Worm (Caenorhabditis elegans) whole organism, L3 larva: ENCODE results near the gene ubc-15.

Experiments used
- aly-2 ChIP-seq: fragments of 150-350 bp; optimal IDR thresholded peaks from 2 replicates; lab custom pipeline; 2014; ENCODE audit warnings: missing biosample characterization, missing genetic modification characterization
- ceh-16 ChIP-seq: sonication (generic microtip); optimal IDR thresholded peaks from 2 replicates; lab custom pipeline; 2017; ENCODE audit warnings: missing biosample characterization, missing genetic modification characterization
- lin-39 ChIP-seq: fragments of 150-350 bp; optimal IDR thresholded peaks from 2 replicates; lab custom pipeline; 2018; ENCODE audit warnings: missing biosample characterization, missing genetic modification reagents, missing genetic modification characterization
- nhr-237 ChIP-seq: fragments of 150-350 bp; optimal IDR thresholded peaks from 2 replicates; lab custom pipeline; 2014; ENCODE audit warnings: missing biosample characterization, missing genetic modification characterization
- pqm-1 ChIP-seq: fragments of 150-350 bp; optimal IDR thresholded peaks from 2 replicates; lab custom pipeline; 2017; ENCODE audit warnings: missing biosample characterization, missing genetic modification characterization, inconsistent platforms
- unc-62 ChIP-seq: fragments of 150-350 bp; sonication (generic microtip); optimal IDR thresholded peaks from 4 replicates; lab custom pipeline; 2014; ENCODE audit warnings: missing biosample characterization, missing genetic modification reagents, missing genetic modification characterization
- ztf-11 ChIP-seq: fragments of 150-350 bp; optimal IDR thresholded peaks from 2 replicates; lab custom pipeline; 2014; ENCODE audit warnings: missing biosample characterization, missing genetic modification characterization

ce11 chrII:2913505-2913904, at the start of gene ubc-15:
- TF ChIP-seq unc-62 (GFP tag; lab: Kevin White, UChicago), result no peak
- no peak for TF ChIP-seq nhr-237 (tag; lab: Kevin White, UChicago)
- no peak for TF ChIP-seq pqm-1 (tag; lab: Kevin White, UChicago)
- TF ChIP-seq ceh-16 (tag; lab: Kevin White, UChicago), result no peak
- no peak for TF ChIP-seq lin-39
- TF ChIP-seq ztf-11 (tag; lab: Kevin White, UChicago), result no peak
- no peak for TF ChIP-seq aly-2 (tag; lab: Kevin White, UChicago)
